Fruit fly (Drosophila melanogaster) whole organism, embryonic: Measurements from ENCODE around the gene CG43085.
A peak's percentile ranks its signal among the peaks of the same experiment; 100 is the strongest.

Source experiments
- Aef1 ChIP-seq: fragments of 200-800 bp; sonication (Bioruptor generic); IDR thresholded peaks from 3 replicates; pipeline ENCODE4 v1.3.6; 2022; ENCODE audit warnings: missing biosample characterization, missing genetic modification characterization
- Bdp1 ChIP-seq: fragments of 200-800 bp; sonication (Bioruptor generic); optimal IDR thresholded peaks from 3 replicates; lab custom pipeline; 2016; ENCODE audit warnings: missing biosample characterization, missing genetic modification characterization
- Blimp-1 ChIP-seq: fragments of 200-800 bp; sonication (Bioruptor generic); optimal IDR thresholded peaks from 3 replicates; lab custom pipeline; 2018; ENCODE audit warnings: missing biosample characterization, missing genetic modification characterization, mild to moderate bottlenecking, moderate library complexity, missing genetic modification reagents
- CG10654 ChIP-seq: fragments of 200-800 bp; sonication (Bioruptor generic); optimal IDR thresholded peaks from 2 replicates; lab custom pipeline; 2016; ENCODE audit warnings: missing biosample characterization, missing genetic modification characterization
- CG11723 ChIP-seq: fragments of 200-800 bp; sonication (Bioruptor generic); optimal IDR thresholded peaks from 2 replicates; lab custom pipeline; 2017; ENCODE audit warnings: missing biosample characterization, mild to moderate bottlenecking, missing genetic modification characterization
- CG12744 ChIP-seq: fragments of 200-800 bp; sonication (Bioruptor generic); optimal IDR thresholded peaks from 2 replicates; lab custom pipeline; 2016; ENCODE audit warnings: missing biosample characterization, missing genetic modification characterization
- CG12769 ChIP-seq: fragments of 200-800 bp; sonication (Bioruptor generic); optimal IDR thresholded peaks from 2 replicates; lab custom pipeline; 2019; ENCODE audit warnings: missing biosample characterization, mild to moderate bottlenecking, missing genetic modification characterization, moderate library complexity
- CG13123 ChIP-seq: fragments of 200-800 bp; sonication (Bioruptor generic); optimal IDR thresholded peaks from 2 replicates; lab custom pipeline; 2016; ENCODE audit warnings: missing biosample characterization, missing genetic modification characterization
- CG13296 ChIP-seq: fragments of 200-800 bp; sonication (Bioruptor generic); optimal IDR thresholded peaks from 3 replicates; lab custom pipeline; 2018; ENCODE audit warnings: missing biosample characterization, mild to moderate bottlenecking, missing genetic modification characterization
- CG14014 ChIP-seq: fragments of 200-800 bp; sonication (Bioruptor generic); IDR thresholded peaks from 2 replicates; pipeline ENCODE4 v1.3.6; 2022; ENCODE audit warnings: missing biosample characterization, missing genetic modification characterization
- CG1647 ChIP-seq: fragments of 200-800 bp; sonication (Bioruptor generic); optimal IDR thresholded peaks from 3 replicates; lab custom pipeline; 2016; ENCODE audit warnings: missing biosample characterization, missing genetic modification characterization
- CG18476 ChIP-seq: fragments of 200-800 bp; sonication (Bioruptor generic); optimal IDR thresholded peaks from 2 replicates; lab custom pipeline; 2016; ENCODE audit warnings: missing biosample characterization, mild to moderate bottlenecking, missing genetic modification characterization
- CG18619 ChIP-seq: fragments of 200-800 bp; sonication (Bioruptor generic); optimal IDR thresholded peaks from 3 replicates; lab custom pipeline; 2017; ENCODE audit warnings: missing biosample characterization, mild to moderate bottlenecking, missing genetic modification characterization
- CG3726 ChIP-seq: fragments of 200-800 bp; sonication (Bioruptor generic); IDR thresholded peaks from 3 replicates; pipeline ENCODE4, ENCODE4 v1.3.6; 2022; ENCODE audit warnings: missing biosample characterization, missing genetic modification characterization
- CG4404 ChIP-seq: fragments of 200-800 bp; sonication (Bioruptor generic); IDR thresholded peaks from 2 replicates; pipeline ENCODE4 v1.3.6; 2022; ENCODE audit warnings: missing biosample characterization, missing genetic modification characterization
- CG6813 ChIP-seq: fragments of 200-800 bp; sonication (Bioruptor generic); optimal IDR thresholded peaks from 2 replicates; lab custom pipeline; 2017; ENCODE audit warnings: missing biosample characterization, missing genetic modification characterization, mild to moderate bottlenecking, moderate library complexity, missing genetic modification reagents
- CG6854 ChIP-seq: fragments of 200-800 bp; sonication (Bioruptor generic); optimal IDR thresholded peaks from 3 replicates; lab custom pipeline; 2017; ENCODE audit warnings: missing biosample characterization, mild to moderate bottlenecking, missing genetic modification characterization
- CG7372 ChIP-seq: fragments of 200-800 bp; sonication (Bioruptor generic); IDR thresholded peaks from 2 replicates; pipeline ENCODE4 v1.3.6; 2022; ENCODE audit warnings: missing biosample characterization, missing genetic modification characterization
- CG8765 ChIP-seq: fragments of 200-800 bp; sonication (Bioruptor generic); IDR thresholded peaks from 2 replicates; pipeline ENCODE4 v1.3.6; 2022; ENCODE audit warnings: missing biosample characterization, missing genetic modification characterization
- CG9215 ChIP-seq: fragments of 200-800 bp; sonication (Bioruptor generic); IDR thresholded peaks from 2 replicates; pipeline ENCODE4 v1.3.6; 2022; ENCODE audit warnings: missing biosample characterization, missing genetic modification characterization
- CHES-1-like ChIP-seq: fragments of 200-800 bp; sonication (Bioruptor generic); optimal IDR thresholded peaks from 2 replicates; lab custom pipeline; 2016; ENCODE audit warnings: missing biosample characterization, missing genetic modification characterization
- Dbx ChIP-seq: fragments of 200-800 bp; sonication (Bioruptor generic); IDR thresholded peaks from 3 replicates; pipeline ENCODE4 v1.3.6; 2022; ENCODE audit warnings: missing biosample characterization, missing genetic modification characterization
- Dp ChIP-seq: fragments of 200-800 bp; sonication (Bioruptor generic); optimal IDR thresholded peaks from 2 replicates; lab custom pipeline; 2018; ENCODE audit warnings: missing biosample characterization, mild to moderate bottlenecking, missing genetic modification characterization, moderate library complexity
- Med ChIP-seq: fragments of 200-800 bp; sonication (Bioruptor generic); peaks from one replicate; lab custom pipeline; 2016; ENCODE audit warnings: missing biosample characterization, missing genetic modification characterization, mild to moderate bottlenecking, inconsistent platforms, moderate library complexity
- Rx ChIP-seq: fragments of 200-800 bp; sonication (Bioruptor generic); IDR thresholded peaks from 2 replicates; pipeline ENCODE4 v1.3.6; 2022; ENCODE audit warnings: missing biosample characterization, missing genetic modification characterization
- Sox100B ChIP-seq: fragments of 200-800 bp; sonication (Bioruptor generic); optimal IDR thresholded peaks from 3 replicates; lab custom pipeline; 2018; ENCODE audit warnings: missing biosample characterization, mild to moderate bottlenecking, missing genetic modification characterization
- Xrp1 ChIP-seq: fragments of 200-800 bp; sonication (Bioruptor generic); IDR thresholded peaks from 2 replicates; pipeline ENCODE4 v1.3.6; 2022; ENCODE audit warnings: missing biosample characterization, missing genetic modification characterization
- amos ChIP-seq: fragments of 200-800 bp; sonication (Bioruptor generic); IDR thresholded peaks from 2 replicates; pipeline ENCODE4 v1.3.6; 2022; ENCODE audit warnings: missing biosample characterization, missing genetic modification characterization; ENCODE audit not compliant: partially characterized antibody
- ato ChIP-seq: fragments of 200-800 bp; sonication (Bioruptor generic); IDR thresholded peaks from 2 replicates; pipeline ENCODE4 v1.3.6; 2022; ENCODE audit warnings: missing biosample characterization, missing genetic modification characterization; ENCODE audit not compliant: partially characterized antibody
- chinmo ChIP-seq: fragments of 200-800 bp; sonication (Bioruptor generic); IDR thresholded peaks from 4 replicates; pipeline ENCODE4 v1.3.6; 2022; ENCODE audit warnings: missing biosample characterization, missing genetic modification characterization; ENCODE audit not compliant: partially characterized antibody
- corto ChIP-seq: fragments of 200-800 bp; sonication (Bioruptor generic); optimal IDR thresholded peaks from 2 replicates; lab custom pipeline; 2016; ENCODE audit warnings: missing biosample characterization, mild to moderate bottlenecking, missing genetic modification characterization, moderate library complexity
- croc ChIP-seq: fragments of 200-800 bp; sonication (Bioruptor generic); conservative IDR thresholded peaks from 3 replicates; pipeline ENCODE4 v1.3.6; 2022; ENCODE audit warnings: missing biosample characterization, missing genetic modification characterization
- emc ChIP-seq: fragments of 200-800 bp; sonication (Bioruptor generic); optimal IDR thresholded peaks from 2 replicates; lab custom pipeline; 2016; ENCODE audit warnings: missing biosample characterization, missing genetic modification characterization
- en ChIP-seq: fragments of 200-800 bp; sonication (Bioruptor generic); optimal IDR thresholded peaks from 2 replicates; lab custom pipeline; 2016; ENCODE audit warnings: missing biosample characterization, missing genetic modification characterization
- ftz-f1 ChIP-seq: fragments of 200-800 bp; sonication (Bioruptor generic); optimal IDR thresholded peaks from 2 replicates; lab custom pipeline; 2016; ENCODE audit warnings: missing biosample characterization, missing genetic modification characterization
- gfzf ChIP-seq: fragments of 200-800 bp; sonication (Bioruptor generic); optimal IDR thresholded peaks from 2 replicates; lab custom pipeline; 2016; ENCODE audit warnings: missing biosample characterization, mild to moderate bottlenecking, missing genetic modification characterization, moderate library complexity
- jing ChIP-seq: fragments of 200-800 bp; sonication (Bioruptor generic); optimal IDR thresholded peaks from 2 replicates; lab custom pipeline; 2018; ENCODE audit warnings: missing biosample characterization, mild to moderate bottlenecking, missing genetic modification characterization
- lov ChIP-seq, 2 experiments: fragments of 200-800 bp in 1 of 2; fragments of >200 bp in 1 of 2; sonication (Bioruptor generic) in 1 of 2; IDR thresholded peaks in 1 of 2; optimal IDR thresholded peaks in 1 of 2; 2 replicates in 1 of 2; 3 replicates in 1 of 2; pipeline versions ENCODE4 v1.3.6 to Lab custom; 2017 to 2022; ENCODE audit warnings: missing biosample characterization in 1 of 2, missing genetic modification characterization in 1 of 2
- nau ChIP-seq: fragments of 200-800 bp; sonication (Bioruptor generic); optimal IDR thresholded peaks from 3 replicates; lab custom pipeline; 2017; ENCODE audit warnings: missing biosample characterization, mild to moderate bottlenecking, missing genetic modification characterization, missing genetic modification reagents
- onecut ChIP-seq: fragments of 200-800 bp; sonication (Bioruptor generic); IDR thresholded peaks from 2 replicates; pipeline ENCODE4 v1.3.6; 2022; ENCODE audit warnings: missing biosample characterization, missing genetic modification characterization
- scrt ChIP-seq: fragments of 200-800 bp; sonication (Bioruptor generic); optimal IDR thresholded peaks from 2 replicates; lab custom pipeline; 2018; ENCODE audit warnings: missing biosample characterization, mild to moderate bottlenecking, missing genetic modification characterization, moderate library complexity
- sens ChIP-seq: fragments of 200-800 bp; sonication (Bioruptor generic); peaks from one replicate; lab custom pipeline; 2016; ENCODE audit warnings: missing biosample characterization, missing genetic modification characterization
- sima ChIP-seq: fragments of 200-800 bp; sonication (Bioruptor generic); optimal IDR thresholded peaks from 2 replicates; lab custom pipeline; 2016; ENCODE audit warnings: missing biosample characterization, missing genetic modification characterization
- so ChIP-seq: fragments of 200-800 bp; sonication (Bioruptor generic); IDR thresholded peaks from 3 replicates; pipeline ENCODE4 v1.3.6; 2022; ENCODE audit warnings: missing biosample characterization, missing genetic modification characterization
- sqz ChIP-seq: fragments of 200-800 bp; sonication (Bioruptor generic); optimal IDR thresholded peaks from 3 replicates; lab custom pipeline; 2018; ENCODE audit warnings: missing biosample characterization, mild to moderate bottlenecking, missing genetic modification characterization
- tin ChIP-seq: fragments of 200-800 bp; sonication (Bioruptor generic); optimal IDR thresholded peaks from 3 replicates; lab custom pipeline; 2016; ENCODE audit warnings: missing biosample characterization, missing genetic modification characterization
- tna ChIP-seq: fragments of 200-800 bp; sonication (Bioruptor generic); IDR thresholded peaks from 2 replicates; pipeline ENCODE4 v1.3.6; 2022; ENCODE audit warnings: missing biosample characterization, missing genetic modification characterization; ENCODE audit not compliant: partially characterized antibody
- vnd ChIP-seq: fragments of 200-800 bp; sonication (Bioruptor generic); IDR thresholded peaks from 3 replicates; pipeline ENCODE4 v1.3.6; 2022; ENCODE audit warnings: missing biosample characterization, missing genetic modification characterization; ENCODE audit not compliant: partially characterized antibody

Gene CG43085

dm6 chr3L:17658423-17659267 is 12.1 kb upstream of the CG43085 start (continued):
- TF ChIP-seq lov (optimal IDR thresholded peaks at IDR 0.05; lab: Kevin White, UChicago): no peak
- TF ChIP-seq lov (GFP tag; IDR thresholded peaks at IDR 0.05; lab: Robert Waterston, UW): peak; percentile 87
- TF ChIP-seq amos (GFP tag; lab: Robert Waterston, UW): no peak
- peak; percentile 80 for TF ChIP-seq CG1647 (GFP tag; lab: Kevin White, UChicago)
- TF ChIP-seq Dp (GFP tag; lab: Kevin White, UChicago): no peak
- peak; percentile 92 for TF ChIP-seq CG14014 (GFP tag; lab: Robert Waterston, UW)
- TF ChIP-seq CHES-1-like: peak; percentile 93
- peak; percentile 79 for TF ChIP-seq CG13296 (GFP tag; lab: Kevin White, UChicago)
- peak; percentile 80 for TF ChIP-seq onecut
- TF ChIP-seq CG18476 (GFP tag; lab: Kevin White, UChicago): peak; percentile 65
- peak; percentile 95 for TF ChIP-seq Dbx (GFP tag; lab: Robert Waterston, UW)
- TF ChIP-seq sens (GFP tag; lab: Kevin White, UChicago): peak; percentile 96
- peak; percentile 74 for TF ChIP-seq CG10654
- no peak for TF ChIP-seq vnd (GFP tag; lab: Robert Waterston, UW)
- TF ChIP-seq Sox100B (GFP tag; lab: Kevin White, UChicago): peak; percentile 42
- peak; percentile 89 for TF ChIP-seq emc (GFP tag; lab: Kevin White, UChicago)
- TF ChIP-seq Med (GFP tag; lab: Kevin White, UChicago): peak; percentile 99
- TF ChIP-seq tna (GFP tag; lab: Robert Waterston, UW): no peak
- TF ChIP-seq scrt: peak; percentile 81
- peak; percentile 57 for TF ChIP-seq sima (GFP tag; lab: Kevin White, UChicago)
- TF ChIP-seq CG4404 (GFP tag; lab: Robert Waterston, UW): peak; percentile 76
- TF ChIP-seq corto (GFP tag; lab: Kevin White, UChicago): peak; percentile 53
- TF ChIP-seq CG6854 (GFP tag; lab: Kevin White, UChicago): peak; percentile 72
- TF ChIP-seq CG13123 (GFP tag; lab: Kevin White, UChicago): peak; percentile 61
- peak; percentile 86 for TF ChIP-seq Rx (GFP tag; lab: Robert Waterston, UW)
- peak; percentile 72; the same call in 1 of the 4 replicates for TF ChIP-seq chinmo (GFP tag; lab: Robert Waterston, UW)
- TF ChIP-seq Bdp1 (GFP tag; lab: Kevin White, UChicago): peak; percentile 85
- peak; percentile 79; the same call in 1 of the 3 replicates for TF ChIP-seq CG3726 (GFP tag; lab: Robert Waterston, UW)
- TF ChIP-seq en (GFP tag; lab: Kevin White, UChicago): peak; percentile 65
- TF ChIP-seq ato: no peak
- peak; percentile 80 for TF ChIP-seq CG12744
- peak; percentile 30 for TF ChIP-seq sqz (GFP tag; lab: Kevin White, UChicago)
- peak; percentile 78 for TF ChIP-seq nau (GFP tag; lab: Kevin White, UChicago)
- no peak for TF ChIP-seq gfzf (GFP tag; lab: Kevin White, UChicago)
- TF ChIP-seq Blimp-1 (GFP tag; lab: Kevin White, UChicago): peak; percentile 81
- TF ChIP-seq Aef1 (GFP tag; lab: Robert Waterston, UW): peak; percentile 92
- TF ChIP-seq CG18619 (GFP tag; lab: Kevin White, UChicago): peak; percentile 83
- peak; percentile 84 for TF ChIP-seq CG6813 (GFP tag; lab: Kevin White, UChicago)
- peak; percentile 97 for TF ChIP-seq CG12769 (tag; lab: Kevin White, UChicago)
- TF ChIP-seq so (GFP tag; lab: Robert Waterston, UW): peak; percentile 92
- peak; percentile 74 for TF ChIP-seq ftz-f1 (GFP tag; lab: Kevin White, UChicago)
- peak; percentile 64; the same call in 1 of the 2 replicates for TF ChIP-seq CG8765 (GFP tag; lab: Robert Waterston, UW)
- peak; percentile 91 for TF ChIP-seq CG9215 (GFP tag; lab: Robert Waterston, UW)
- TF ChIP-seq CG7372 (GFP tag; lab: Robert Waterston, UW): peak; percentile 89
- TF ChIP-seq jing (GFP tag; lab: Kevin White, UChicago): peak; percentile 70
- TF ChIP-seq Xrp1 (GFP tag; lab: Robert Waterston, UW): peak; percentile 89
- TF ChIP-seq CG11723: peak; percentile 78
- peak; percentile 79 for TF ChIP-seq tin
- peak; percentile 62; the same call in 2 of the 3 replicates for TF ChIP-seq croc
